Fruit fly (Drosophila melanogaster) whole organism, embryonic: ENCODE measurements around the gene alpha-PheRS.

Experiments
- Awh ChIP-seq: fragments of 200-800 bp; sonication (Bioruptor generic); IDR thresholded peaks from 2 replicates; pipeline ENCODE4, ENCODE4 v1.3.6; 2022; ENCODE audit warnings: missing biosample characterization, missing genetic modification characterization
- CG10654 ChIP-seq: fragments of 200-800 bp; sonication (Bioruptor generic); optimal IDR thresholded peaks from 2 replicates; lab custom pipeline; 2016; ENCODE audit warnings: missing biosample characterization, missing genetic modification characterization
- CG12299 ChIP-seq: fragments of 200-800 bp; sonication (Bioruptor generic); optimal IDR thresholded peaks from 2 replicates; lab custom pipeline; 2018; ENCODE audit warnings: missing biosample characterization, mild to moderate bottlenecking, missing genetic modification characterization
- CG15073 ChIP-seq: fragments of 200-800 bp; sonication (Bioruptor generic); optimal IDR thresholded peaks from 2 replicates; lab custom pipeline; 2016; ENCODE audit warnings: missing biosample characterization, missing genetic modification characterization
- CG15479 ChIP-seq: fragments of 200-800 bp; sonication (Bioruptor generic); optimal IDR thresholded peaks from 3 replicates; lab custom pipeline; 2019; ENCODE audit warnings: missing biosample characterization, mild to moderate bottlenecking, missing genetic modification characterization, moderate library complexity
- CG1647 ChIP-seq: fragments of 200-800 bp; sonication (Bioruptor generic); optimal IDR thresholded peaks from 3 replicates; lab custom pipeline; 2016; ENCODE audit warnings: missing biosample characterization, missing genetic modification characterization
- CG16863 ChIP-seq: fragments of 200-800 bp; sonication (Bioruptor generic); optimal IDR thresholded peaks from 3 replicates; lab custom pipeline; 2016; ENCODE audit warnings: missing biosample characterization, missing genetic modification characterization
- CG17328 ChIP-seq: fragments of 200-800 bp; sonication (Bioruptor generic); IDR thresholded peaks from 2 replicates; pipeline ENCODE4 v1.3.6; 2022; ENCODE audit warnings: missing biosample characterization, missing genetic modification characterization
- CG1792 ChIP-seq: fragments of 200-800 bp; sonication (Bioruptor generic); optimal IDR thresholded peaks from 2 replicates; lab custom pipeline; 2016; ENCODE audit warnings: missing biosample characterization, missing genetic modification characterization
- CG1832 ChIP-seq: fragments of 200-800 bp; sonication (Bioruptor generic); optimal IDR thresholded peaks from 2 replicates; lab custom pipeline; 2017; ENCODE audit warnings: missing biosample characterization, mild to moderate bottlenecking, missing genetic modification characterization, inconsistent platforms
- CG18599 ChIP-seq: fragments of 200-800 bp; sonication (Bioruptor generic); optimal IDR thresholded peaks from 3 replicates; lab custom pipeline; 2017; ENCODE audit warnings: missing biosample characterization, missing genetic modification characterization, mild to moderate bottlenecking, moderate library complexity, missing genetic modification reagents
- CG31224 ChIP-seq: fragments of 200-800 bp; sonication (Bioruptor generic); IDR thresholded peaks from 2 replicates; pipeline ENCODE4 v1.3.6; 2022; ENCODE audit warnings: missing biosample characterization, missing genetic modification characterization
- CG3163 ChIP-seq: fragments of 200-800 bp; sonication (Bioruptor generic); optimal IDR thresholded peaks from 3 replicates; lab custom pipeline; 2016; ENCODE audit warnings: missing biosample characterization, missing genetic modification characterization
- CG33557 ChIP-seq: fragments of 200-800 bp; sonication (Bioruptor generic); optimal IDR thresholded peaks from 2 replicates; lab custom pipeline; 2019; ENCODE audit warnings: missing biosample characterization, mild to moderate bottlenecking, missing genetic modification characterization, moderate library complexity
- CG3407 ChIP-seq: fragments of 200-800 bp; sonication (Bioruptor generic); optimal IDR thresholded peaks from 2 replicates; lab custom pipeline; 2018; ENCODE audit warnings: missing biosample characterization, mild to moderate bottlenecking, missing genetic modification characterization
- CG6254 ChIP-seq: fragments of 200-800 bp; sonication (Bioruptor generic); optimal IDR thresholded peaks from 3 replicates; lab custom pipeline; 2017; ENCODE audit warnings: mild to moderate bottlenecking, missing biosample characterization, missing genetic modification reagents, missing genetic modification characterization
- CG6654 ChIP-seq: fragments of 200-800 bp; sonication (Bioruptor generic); optimal IDR thresholded peaks from 2 replicates; lab custom pipeline; 2017; ENCODE audit warnings: missing biosample characterization, mild to moderate bottlenecking, missing genetic modification characterization
- CG6854 ChIP-seq: fragments of 200-800 bp; sonication (Bioruptor generic); optimal IDR thresholded peaks from 3 replicates; lab custom pipeline; 2017; ENCODE audit warnings: missing biosample characterization, mild to moderate bottlenecking, missing genetic modification characterization
- CG7928 ChIP-seq: fragments of 200-800 bp; sonication (Bioruptor generic); optimal IDR thresholded peaks from 2 replicates; lab custom pipeline; 2017; ENCODE audit warnings: missing biosample characterization, mild to moderate bottlenecking, missing genetic modification characterization
- CG8765 ChIP-seq: fragments of 200-800 bp; sonication (Bioruptor generic); IDR thresholded peaks from 2 replicates; pipeline ENCODE4 v1.3.6; 2022; ENCODE audit warnings: missing biosample characterization, missing genetic modification characterization
- CHES-1-like ChIP-seq: fragments of 200-800 bp; sonication (Bioruptor generic); optimal IDR thresholded peaks from 2 replicates; lab custom pipeline; 2016; ENCODE audit warnings: missing biosample characterization, missing genetic modification characterization
- Doc3 ChIP-seq: fragments of 200-800 bp; sonication (Bioruptor generic); IDR thresholded peaks from 3 replicates; pipeline ENCODE4 v1.3.6; 2022; ENCODE audit warnings: missing biosample characterization, missing genetic modification characterization; ENCODE audit not compliant: partially characterized antibody
- Fer1 ChIP-seq: fragments of 200-800 bp; sonication (Bioruptor generic); optimal IDR thresholded peaks from 2 replicates; lab custom pipeline; 2017; ENCODE audit warnings: missing biosample characterization, mild to moderate bottlenecking, missing genetic modification characterization
- Hr51 ChIP-seq, 2 experiments: fragments of 200-800 bp; sonication (Bioruptor generic); optimal IDR thresholded peaks; 2 replicates in 1 of 2; 3 replicates in 1 of 2; lab custom pipeline; 2016 to 2018; ENCODE audit warnings: missing biosample characterization in 2 of 2, missing genetic modification characterization in 2 of 2, mild to moderate bottlenecking in 1 of 2, moderate library complexity in 1 of 2
- MTF-1 ChIP-seq: fragments of 200-800 bp; sonication (Bioruptor generic); optimal IDR thresholded peaks from 2 replicates; lab custom pipeline; 2018; ENCODE audit warnings: missing biosample characterization, mild to moderate bottlenecking, missing genetic modification characterization, borderline replicate concordance
- Ravus ChIP-seq: fragments of 200-800 bp; sonication (Bioruptor generic); IDR thresholded peaks from 2 replicates; pipeline ENCODE4 v1.3.6; 2022; ENCODE audit warnings: missing biosample characterization, missing genetic modification characterization
- Xrp1 ChIP-seq: fragments of 200-800 bp; sonication (Bioruptor generic); IDR thresholded peaks from 2 replicates; pipeline ENCODE4 v1.3.6; 2022; ENCODE audit warnings: missing biosample characterization, missing genetic modification characterization
- bcd ChIP-seq: fragments of 200-800 bp; sonication (Bioruptor generic); optimal IDR thresholded peaks from 2 replicates; lab custom pipeline; 2017; ENCODE audit warnings: missing biosample characterization, mild to moderate bottlenecking, missing genetic modification characterization
- bsh ChIP-seq, 2 experiments: fragments of 200-800 bp; sonication (Bioruptor generic); optimal IDR thresholded peaks; 2 replicates each; lab custom pipeline; 2017 to 2018; ENCODE audit warnings: mild to moderate bottlenecking in 2 of 2, missing biosample characterization in 2 of 2, missing genetic modification characterization in 2 of 2, moderate library complexity in 1 of 2
- cato ChIP-seq: fragments of 200-800 bp; sonication (Bioruptor generic); optimal IDR thresholded peaks from 2 replicates; lab custom pipeline; 2016; ENCODE audit warnings: missing biosample characterization, missing genetic modification characterization, borderline replicate concordance
- da ChIP-seq: fragments of 200-800 bp; sonication (Bioruptor generic); optimal IDR thresholded peaks from 2 replicates; lab custom pipeline; 2016; ENCODE audit warnings: missing biosample characterization, missing genetic modification characterization
- fru ChIP-seq: fragments of >200 bp; optimal IDR thresholded peaks from 2 replicates; lab custom pipeline; 2017
- gcm ChIP-seq: fragments of 200-800 bp; sonication (Bioruptor generic); optimal IDR thresholded peaks from 2 replicates; lab custom pipeline; 2019; ENCODE audit warnings: missing biosample characterization, mild to moderate bottlenecking, missing genetic modification characterization, moderate library complexity
- gcm2 ChIP-seq: fragments of 200-800 bp; sonication (Bioruptor generic); optimal IDR thresholded peaks from 2 replicates; lab custom pipeline; 2016; ENCODE audit warnings: missing biosample characterization, missing genetic modification characterization
- hbn ChIP-seq: fragments of 200-800 bp; sonication (Bioruptor generic); IDR thresholded peaks from 2 replicates; pipeline ENCODE4 v1.3.6; 2022; ENCODE audit warnings: missing biosample characterization, missing genetic modification characterization; ENCODE audit not compliant: partially characterized antibody
- nom ChIP-seq: fragments of 200-800 bp; sonication (Bioruptor generic); optimal IDR thresholded peaks from 2 replicates; lab custom pipeline; 2017; ENCODE audit warnings: missing biosample characterization, missing genetic modification characterization, mild to moderate bottlenecking, moderate library complexity, missing genetic modification reagents
- pho ChIP-seq: fragments of 200-800 bp; sonication (Bioruptor generic); optimal IDR thresholded peaks from 2 replicates; lab custom pipeline; 2016; ENCODE audit warnings: missing biosample characterization, missing genetic modification characterization
- row ChIP-seq: fragments of 200-800 bp; sonication (Bioruptor generic); IDR thresholded peaks from 3 replicates; pipeline ENCODE4 v1.3.6; 2022; ENCODE audit warnings: missing biosample characterization, missing genetic modification characterization
- run ChIP-seq: fragments of 200-800 bp; sonication (Bioruptor generic); optimal IDR thresholded peaks from 3 replicates; lab custom pipeline; 2018; ENCODE audit warnings: missing biosample characterization, mild to moderate bottlenecking, missing genetic modification characterization
- salm ChIP-seq: fragments of 200-800 bp; sonication (Bioruptor generic); optimal IDR thresholded peaks from 2 replicates; lab custom pipeline; 2018; ENCODE audit warnings: missing biosample characterization, mild to moderate bottlenecking, missing genetic modification characterization
- sim ChIP-seq: fragments of 200-800 bp; sonication (Bioruptor generic); IDR thresholded peaks from 2 replicates; pipeline ENCODE4 v1.3.6; 2022; ENCODE audit warnings: missing biosample characterization, missing genetic modification characterization
- sima ChIP-seq: fragments of 200-800 bp; sonication (Bioruptor generic); optimal IDR thresholded peaks from 2 replicates; lab custom pipeline; 2016; ENCODE audit warnings: missing biosample characterization, missing genetic modification characterization
- so ChIP-seq: fragments of 200-800 bp; sonication (Bioruptor generic); IDR thresholded peaks from 3 replicates; pipeline ENCODE4 v1.3.6; 2022; ENCODE audit warnings: missing biosample characterization, missing genetic modification characterization
- sob ChIP-seq: fragments of 200-800 bp; sonication (Bioruptor generic); IDR thresholded peaks from 2 replicates; pipeline ENCODE4 v1.3.6; 2022; ENCODE audit warnings: missing biosample characterization, missing genetic modification characterization
- tin ChIP-seq: fragments of 200-800 bp; sonication (Bioruptor generic); optimal IDR thresholded peaks from 3 replicates; lab custom pipeline; 2016; ENCODE audit warnings: missing biosample characterization, missing genetic modification characterization
- tll ChIP-seq, 2 experiments: fragments of 200-800 bp in 1 of 2; fragments of >200 bp in 1 of 2; sonication (Bioruptor generic) in 1 of 2; optimal IDR thresholded peaks; 2 replicates each; lab custom pipeline; 2017 to 2019; ENCODE audit warnings: missing biosample characterization in 2 of 2, missing genetic modification characterization in 2 of 2, mild to moderate bottlenecking in 1 of 2, moderate library complexity in 1 of 2
- trem ChIP-seq: fragments of 200-800 bp; optimal IDR thresholded peaks from 3 replicates; lab custom pipeline; 2019; ENCODE audit warnings: missing biosample characterization, mild to moderate bottlenecking, missing genetic modification characterization, moderate library complexity
- wdn ChIP-seq: fragments of 200-800 bp; sonication (Bioruptor generic); IDR thresholded peaks from 2 replicates; pipeline ENCODE4 v1.3.6; 2022; ENCODE audit warnings: missing biosample characterization, missing genetic modification characterization

Gene alpha-PheRS

DNA sequence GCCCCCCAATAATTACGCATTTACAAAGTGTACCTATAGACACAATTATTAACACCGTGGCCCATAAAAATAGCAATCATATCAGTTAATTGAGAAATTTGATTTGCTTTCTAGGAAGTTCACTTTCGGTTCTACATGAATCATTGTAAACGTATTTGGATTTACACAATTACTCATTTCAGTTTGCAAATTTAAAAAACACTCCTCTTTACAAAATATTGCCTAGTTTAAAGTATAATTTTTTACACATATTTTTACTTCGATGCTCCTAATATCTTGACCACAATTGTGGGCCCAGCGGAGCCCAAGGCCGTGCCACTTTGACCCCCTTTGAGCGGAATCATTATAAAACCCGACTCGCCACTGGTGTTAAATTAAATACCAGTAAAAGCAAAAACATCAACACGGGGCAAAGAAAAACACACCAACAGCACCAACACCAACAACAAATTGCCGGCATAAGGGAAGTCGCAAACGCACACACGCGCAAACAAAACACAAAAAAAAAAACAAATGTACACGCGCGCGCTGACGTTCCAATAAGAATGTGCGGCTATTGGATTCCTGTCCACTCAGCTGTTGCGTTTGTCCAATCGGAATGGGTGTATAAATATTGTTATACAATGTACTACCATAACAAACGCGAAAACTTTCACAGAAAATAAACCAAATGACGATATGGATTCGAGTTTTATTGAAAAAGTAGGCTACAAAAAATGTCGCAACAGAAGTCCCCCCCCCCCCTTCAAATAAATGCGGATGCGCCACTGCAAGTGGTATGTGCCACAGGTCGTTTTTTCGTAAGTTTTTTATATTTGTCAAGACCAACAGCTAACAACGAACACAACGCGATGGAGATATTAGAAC, 30.7 kb downstream of the alpha-PheRS start (continued):
- TF ChIP-seq pho (GFP tag; lab: Kevin White, UChicago): peak; percentile 74
- no peak; the same call in 1 of the 2 replicates for TF ChIP-seq Ravus
- peak; percentile 58; the same call in 1 of the 2 replicates for TF ChIP-seq Xrp1 (GFP tag; lab: Robert Waterston, UW)
- TF ChIP-seq CG31224: peak; percentile 62
- no peak for TF ChIP-seq fru
- TF ChIP-seq wdn (GFP tag; lab: Robert Waterston, UW): no peak
- TF ChIP-seq Fer1 (GFP tag; lab: Kevin White, UChicago): peak; percentile 81
- peak; percentile 31 for TF ChIP-seq CHES-1-like (GFP tag; lab: Kevin White, UChicago)
- peak; percentile 12 for TF ChIP-seq salm
- no peak for TF ChIP-seq Awh
- TF ChIP-seq CG15073 (GFP tag; lab: Kevin White, UChicago): no peak
- TF ChIP-seq CG3407 (GFP tag; lab: Kevin White, UChicago): no peak
- TF ChIP-seq CG33557 (GFP tag; lab: Kevin White, UChicago): no peak
- peak; percentile 42 for TF ChIP-seq run (tag; lab: Kevin White, UChicago)
- no peak for TF ChIP-seq CG15479 (GFP tag; lab: Kevin White, UChicago)
- TF ChIP-seq CG3163 (GFP tag; lab: Kevin White, UChicago): peak; percentile 20
- peak; percentile 49 for TF ChIP-seq CG16863
- peak; percentile 13 for TF ChIP-seq CG6254
- TF ChIP-seq CG1792 (GFP tag; lab: Kevin White, UChicago): no peak
- peak; percentile 62 for TF ChIP-seq sob (GFP tag; lab: Robert Waterston, UW)
- TF ChIP-seq CG10654 (GFP tag; lab: Kevin White, UChicago): peak; percentile 42
- no peak for TF ChIP-seq da
- TF ChIP-seq sim (GFP tag; lab: Robert Waterston, UW): 0 out of 2 replicates have a peak, but pooled peaks have one; percentile 23
- TF ChIP-seq CG7928 (GFP tag; lab: Kevin White, UChicago): no peak
- peak; percentile 25 for TF ChIP-seq CG12299
- TF ChIP-seq CG1647: no peak
- peak; percentile 6 for TF ChIP-seq sima (GFP tag; lab: Kevin White, UChicago)
- TF ChIP-seq CG1832: no peak
- peak; percentile 59 for TF ChIP-seq CG6854 (GFP tag; lab: Kevin White, UChicago)
- peak in 1 of 2 experiments; percentile 47 for TF ChIP-seq bsh (GFP tag; optimal IDR thresholded peaks at IDR 0.05; lab: Kevin White, UChicago)
- TF ChIP-seq gcm: peak; percentile 26
- TF ChIP-seq gcm2 (GFP tag; lab: Kevin White, UChicago): no peak
- TF ChIP-seq hbn (GFP tag; lab: Robert Waterston, UW): no peak
- 0 out of 2 replicates have a peak, but pooled peaks have one; percentile 24 for TF ChIP-seq CG17328 (GFP tag; lab: Robert Waterston, UW)
- no peak for TF ChIP-seq cato
- TF ChIP-seq trem: peak; percentile 5
- TF ChIP-seq CG18599 (GFP tag; lab: Kevin White, UChicago): peak; percentile 84
- TF ChIP-seq Doc3: no peak
- TF ChIP-seq bcd: peak; percentile 38
- no peak for TF ChIP-seq MTF-1 (GFP tag; lab: Kevin White, UChicago)
- no peak for TF ChIP-seq CG8765 (GFP tag; lab: Robert Waterston, UW)
- peak; percentile 76 for TF ChIP-seq row (GFP tag; lab: Robert Waterston, UW)
- peak; percentile 18 for TF ChIP-seq CG6654 (GFP tag; lab: Kevin White, UChicago)
- peak; percentile 20 for TF ChIP-seq tin (GFP tag; lab: Kevin White, UChicago)
- TF ChIP-seq tll (GFP tag; optimal IDR thresholded peaks at IDR 0.05; lab: Kevin White, UChicago): no peak
- TF ChIP-seq nom (GFP tag; lab: Kevin White, UChicago): no peak
- peak; percentile 15 to 77 for TF ChIP-seq Hr51 (GFP tag; optimal IDR thresholded peaks at IDR 0.05; lab: Kevin White, UChicago)
- TF ChIP-seq so (GFP tag; lab: Robert Waterston, UW): peak; percentile 75
